Worm (Caenorhabditis elegans): ENCODE data around the gene F09B12.5.

DNA sequence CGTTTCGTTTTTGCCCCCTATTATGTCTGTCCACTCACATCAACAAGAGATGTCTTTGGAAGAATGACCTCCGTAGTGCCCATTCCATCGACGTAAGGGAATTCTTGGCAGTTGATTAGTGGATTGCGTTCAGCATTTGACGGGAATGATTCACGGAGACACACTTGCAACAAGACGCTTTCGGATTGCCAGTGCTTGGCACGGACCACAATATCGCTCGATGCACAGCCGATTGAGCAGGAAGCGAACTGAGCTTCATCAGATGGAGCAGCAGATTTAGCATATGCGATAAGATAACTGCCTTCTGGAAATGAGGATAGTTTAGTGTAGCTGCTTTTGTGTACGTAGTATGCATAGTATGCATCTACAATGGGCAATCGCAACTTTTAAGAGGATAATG lies 19.0 kb downstream of the F09B12.5 start:
- no peak for TF ChIP-seq vab-15 (tag; optimal IDR thresholded peaks at IDR 0.05)
- no peak for TF ChIP-seq nhr-90 (tag; optimal IDR thresholded peaks at IDR 0.05; ENCODE audit: poor library complexity)
- TF ChIP-seq ama-1 (optimal IDR thresholded peaks at IDR 0.05): no peak
- no peak for TF ChIP-seq snpc-4 (tag; optimal IDR thresholded peaks at IDR 0.05)
- no peak for TF ChIP-seq ces-1 (GFP tag; optimal IDR thresholded peaks at IDR 0.05)
- TF ChIP-seq xbp-1 (tag; optimal IDR thresholded peaks at IDR 0.05): no peak
- TF ChIP-seq nhr-11 (tag; optimal IDR thresholded peaks at IDR 0.05): no peak
